Worm (Caenorhabditis elegans): ENCODE results near the gene duo-1.
A peak's percentile ranks its signal among the peaks of the same experiment; 100 is the strongest.

Gene duo-1

DNA sequence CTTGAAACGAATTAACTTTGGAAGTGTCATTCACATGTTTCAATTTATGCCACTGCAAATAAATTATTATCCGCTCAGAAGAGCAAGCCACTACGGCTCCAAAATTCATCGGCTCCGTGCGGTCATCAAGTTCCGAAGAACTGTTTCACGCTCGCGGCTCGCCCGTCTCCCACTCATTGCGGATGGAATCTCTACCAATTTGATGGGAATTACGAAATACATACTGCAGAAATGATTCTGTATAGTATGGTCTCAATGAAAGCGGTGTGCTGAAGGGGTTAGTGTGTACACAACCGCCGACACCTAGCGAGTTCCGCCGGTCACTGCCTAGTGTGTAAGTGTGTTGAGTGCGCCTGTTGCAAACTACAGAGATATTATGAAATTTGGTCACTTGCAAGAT, 30.7 kb downstream of the duo-1 start (continued):
- TF ChIP-seq nhr-77 (tag; optimal IDR thresholded peaks at IDR 0.05) (peak; percentile 18), nhr-25 (tag; optimal IDR thresholded peaks at IDR 0.05) (peak; percentile 41), elt-3 (tag; optimal IDR thresholded peaks at IDR 0.05) (peak in 1 of 3 experiments; percentile 57), pha-4 (tag; optimal IDR thresholded peaks at IDR 0.05) (no peak), elt-2 (tag; optimal IDR thresholded peaks at IDR 0.05) (peak; percentile 16)

DNA sequence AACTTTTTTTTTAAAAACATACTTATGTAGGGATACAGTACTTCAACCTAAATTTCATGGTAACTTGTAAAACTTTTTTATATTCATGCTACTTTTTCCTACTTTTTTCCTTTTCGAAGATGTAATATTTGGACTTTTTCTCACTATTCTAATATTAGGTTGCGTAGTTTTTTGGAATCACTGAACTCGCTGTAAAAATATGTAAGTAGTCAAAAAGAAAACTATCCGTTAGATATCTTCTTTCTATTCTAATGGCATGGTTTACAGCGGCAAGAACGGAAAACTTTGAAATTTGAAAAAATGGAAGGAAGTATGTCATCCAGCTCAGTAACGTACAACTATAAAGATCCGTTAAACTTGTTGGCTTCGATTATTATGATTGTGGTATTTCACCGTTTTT, 35.0 kb downstream of the duo-1 start, which contains the start of gene srx-82:
Gene srx-82, plus strand, starts transcription at position 301 of the 400 bp plus-strand sequence.
- TF ChIP-seq zag-1 (tag; optimal IDR thresholded peaks at IDR 0.05), result no peak
- TF ChIP-seq tbx-2 (tag; optimal IDR thresholded peaks at IDR 0.05), result no peak

DNA sequence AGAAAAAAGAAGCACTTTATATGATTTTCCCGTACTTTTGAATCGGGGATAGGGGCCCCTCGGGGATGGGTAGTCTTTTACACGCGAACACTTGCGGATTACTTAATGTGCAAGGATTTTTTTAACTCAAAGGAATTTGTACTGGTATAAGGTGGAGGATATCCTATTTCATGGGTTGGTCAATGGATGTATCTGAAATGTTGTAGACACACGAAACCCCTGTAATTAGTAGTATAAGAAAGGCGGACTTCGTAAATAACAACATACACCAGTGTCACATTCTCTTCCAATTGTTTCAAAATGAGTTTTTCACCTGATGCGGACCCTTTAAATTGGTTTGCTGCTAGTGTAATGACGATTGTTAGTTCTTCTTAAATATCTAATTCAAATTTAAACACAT, 39.0 kb downstream of the duo-1 start, which contains the start of gene srx-80:
Gene srx-80, plus strand, starts transcription at position 301 of the 400 bp plus-strand sequence.
- TF ChIP-seq snpc-4 (tag; optimal IDR thresholded peaks at IDR 0.05) (no peak), ceh-16 (tag; optimal IDR thresholded peaks at IDR 0.05) (no peak), pha-4 (tag; optimal IDR thresholded peaks at IDR 0.05) (no peak), egl-27 (tag; optimal IDR thresholded peaks at IDR 0.05) (no peak), R02D3.7 (tag; optimal IDR thresholded peaks at IDR 0.05) (no peak), nhr-23 (tag; optimal IDR thresholded peaks at IDR 0.05) (no peak), fos-1 (tag; optimal IDR thresholded peaks at IDR 0.05) (no peak), unc-62 (GFP tag; optimal IDR thresholded peaks at IDR 0.05) (no peak), nhr-77 (tag; optimal IDR thresholded peaks at IDR 0.05) (no peak), jun-1 (tag; optimal IDR thresholded peaks at IDR 0.05) (no peak), nhr-237 (tag; optimal IDR thresholded peaks at IDR 0.05) (no peak)

DNA sequence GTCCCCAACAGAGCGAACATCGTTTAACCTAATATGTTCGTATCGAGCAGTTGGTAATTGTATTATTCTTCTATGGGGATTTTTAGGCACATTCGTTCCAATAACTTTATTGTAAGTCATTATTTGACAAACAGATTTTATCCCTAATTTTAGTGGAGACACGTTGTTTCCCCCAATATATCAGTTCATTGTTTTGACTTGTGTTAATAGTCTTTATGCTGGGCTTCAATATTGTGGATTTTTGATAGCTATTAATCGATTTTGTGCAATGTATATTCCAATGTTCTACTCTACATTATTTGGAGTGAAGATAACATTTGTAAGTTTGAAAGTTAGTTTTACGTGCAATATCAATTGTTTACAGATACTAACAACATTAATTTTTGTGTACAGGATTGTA, 39.5 kb downstream of the duo-1 start:
- TF ChIP-seq elt-3 (tag; optimal IDR thresholded peaks at IDR 0.05) (no peak), ceh-82 (tag; optimal IDR thresholded peaks at IDR 0.05) (no peak), aly-2 (tag; optimal IDR thresholded peaks at IDR 0.05) (no peak), mml-1 (tag; optimal IDR thresholded peaks at IDR 0.05) (no peak), R02D3.7 (tag; optimal IDR thresholded peaks at IDR 0.05) (no peak), pqm-1 (tag; optimal IDR thresholded peaks at IDR 0.05) (no peak), ZK546.5 (tag; optimal IDR thresholded peaks at IDR 0.05) (no peak), fkh-2 (tag; optimal IDR thresholded peaks at IDR 0.05) (no peak), snpc-4 (tag; optimal IDR thresholded peaks at IDR 0.05) (no peak), jun-1 (tag; optimal IDR thresholded peaks at IDR 0.05) (no peak), nhr-43 (tag; optimal IDR thresholded peaks at IDR 0.05; ENCODE audit: poor library complexity, severe bottlenecking) (no peak), nhr-12 (tag; optimal IDR thresholded peaks at IDR 0.05) (no peak), zag-1 (tag; optimal IDR thresholded peaks at IDR 0.05) (no peak), ama-1 (optimal IDR thresholded peaks at IDR 0.05) (no peak), ztf-11 (tag; optimal IDR thresholded peaks at IDR 0.05) (no peak), nhr-237 (tag; optimal IDR thresholded peaks at IDR 0.05) (no peak)

DNA sequence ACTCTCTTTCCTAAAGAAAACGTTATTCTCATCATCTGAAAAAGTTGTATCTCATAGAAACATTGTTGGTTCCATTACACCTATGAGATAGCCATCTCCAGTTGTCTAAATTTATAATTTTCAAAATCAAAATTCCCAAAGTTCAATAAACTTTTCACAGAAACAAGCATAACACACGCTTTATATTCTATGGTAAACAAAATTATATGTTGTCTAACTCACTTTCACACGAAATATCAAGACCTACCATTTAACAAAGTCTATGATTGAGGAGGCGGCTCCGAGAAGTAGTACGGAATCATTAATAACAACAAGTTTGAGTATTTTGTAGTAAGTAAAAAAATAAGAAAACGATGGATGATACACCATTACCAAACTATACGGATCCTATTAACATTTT, 44.4 kb downstream of the duo-1 start, which contains the start of gene srx-84:
Gene srx-84, plus strand, starts transcription at position 301 of the 400 bp plus-strand sequence.
- TF ChIP-seq elt-1 (tag; optimal IDR thresholded peaks at IDR 0.05), result no peak
- no peak for TF ChIP-seq egl-5 (tag; optimal IDR thresholded peaks at IDR 0.05)
- TF ChIP-seq ztf-11 (tag; optimal IDR thresholded peaks at IDR 0.05), result no peak
- TF ChIP-seq zag-1 (tag; optimal IDR thresholded peaks at IDR 0.05), result no peak
- TF ChIP-seq ztf-4 (tag; optimal IDR thresholded peaks at IDR 0.05), result no peak
- no peak for TF ChIP-seq nhr-43 (tag; optimal IDR thresholded peaks at IDR 0.05; ENCODE audit: poor library complexity, severe bottlenecking)
- no peak for TF ChIP-seq lin-15B (tag; optimal IDR thresholded peaks at IDR 0.05)
- no peak for TF ChIP-seq unc-62 (GFP tag; optimal IDR thresholded peaks at IDR 0.05)
- no peak for TF ChIP-seq nhr-76 (tag; optimal IDR thresholded peaks at IDR 0.05)
- TF ChIP-seq nhr-77 (tag; optimal IDR thresholded peaks at IDR 0.05), result no peak
- TF ChIP-seq elt-2 (tag; optimal IDR thresholded peaks at IDR 0.05), result no peak

DNA sequence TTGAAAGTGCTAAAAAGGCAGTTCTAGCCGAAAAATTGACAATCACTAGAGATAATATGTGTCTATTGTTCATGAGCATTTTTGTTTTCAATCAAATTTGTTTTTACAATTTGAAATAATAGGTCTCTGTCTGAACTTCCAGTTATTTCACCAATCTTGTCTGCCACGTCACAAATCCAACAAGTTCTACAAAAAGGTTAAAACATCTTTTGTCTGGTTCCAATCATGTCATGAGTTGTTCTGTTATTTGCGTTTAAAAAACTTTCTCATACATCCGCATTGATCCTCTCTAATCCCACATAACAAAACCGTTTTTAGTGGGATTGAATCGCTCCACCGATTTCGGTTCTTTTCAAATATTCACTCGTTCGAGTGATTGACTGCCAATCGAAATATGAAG, 46.4 kb downstream of the duo-1 start, which contains the start of gene F35B12.9:
Gene F35B12.9, plus strand, starts transcription at position 372 of the 400 bp plus-strand sequence.
- no peak for TF ChIP-seq ceh-82 (tag; optimal IDR thresholded peaks at IDR 0.05)
- TF ChIP-seq elt-2 (tag; optimal IDR thresholded peaks at IDR 0.05), result no peak
- no peak for TF ChIP-seq nfya-1 (tag; optimal IDR thresholded peaks at IDR 0.05; ENCODE audit: insufficient read depth)
- no peak for TF ChIP-seq elt-1 (tag; optimal IDR thresholded peaks at IDR 0.05)
- no peak for TF ChIP-seq nhr-77 (tag; optimal IDR thresholded peaks at IDR 0.05)
- no peak for TF ChIP-seq mdl-1 (tag; optimal IDR thresholded peaks at IDR 0.05)
- TF ChIP-seq egl-5 (tag; optimal IDR thresholded peaks at IDR 0.05), result no peak
- no peak for TF ChIP-seq eor-1 (tag; optimal IDR thresholded peaks at IDR 0.05)
- no peak for TF ChIP-seq ztf-4 (tag; optimal IDR thresholded peaks at IDR 0.05)
- TF ChIP-seq elt-3 (tag; optimal IDR thresholded peaks at IDR 0.05), result no peak
- TF ChIP-seq fkh-2 (tag; optimal IDR thresholded peaks at IDR 0.05), result no peak
- no peak for TF ChIP-seq nhr-67 (tag; optimal IDR thresholded peaks at IDR 0.05)
- TF ChIP-seq lsy-12 (tag; optimal IDR thresholded peaks at IDR 0.05), result no peak
- no peak for TF ChIP-seq zag-1 (tag; optimal IDR thresholded peaks at IDR 0.05)
- TF ChIP-seq nhr-76 (tag; optimal IDR thresholded peaks at IDR 0.05), result no peak
- TF ChIP-seq aly-2 (tag; optimal IDR thresholded peaks at IDR 0.05), result no peak
- TF ChIP-seq lin-39 (tag; optimal IDR thresholded peaks at IDR 0.05), result no peak
- no peak for TF ChIP-seq egl-27 (tag; optimal IDR thresholded peaks at IDR 0.05)
- no peak for TF ChIP-seq skn-1 (tag; optimal IDR thresholded peaks at IDR 0.05)
- no peak for TF ChIP-seq ZK546.5 (tag; optimal IDR thresholded peaks at IDR 0.05)
